Worm (Caenorhabditis elegans) whole organism, L3 larva: ENCODE measurements around the gene pals-25.

ENCODE experiments used
- aly-2 ChIP-seq: fragments of 150-350 bp; optimal IDR thresholded peaks from 2 replicates; lab custom pipeline; 2014; ENCODE audit warnings: missing biosample characterization, missing genetic modification characterization
- nfya-1 ChIP-seq: sonication (generic microtip); optimal IDR thresholded peaks from 2 replicates; lab custom pipeline; 2017; ENCODE audit warnings: missing genetic modification characterization, mild to moderate bottlenecking, missing compliant biosample characterization, antibody characterized with exemption, moderate library complexity; ENCODE audit not compliant: insufficient read depth
- nhr-12 ChIP-seq: fragments of 150-350 bp; optimal IDR thresholded peaks from 2 replicates; lab custom pipeline; 2014; ENCODE audit warnings: missing biosample characterization, missing genetic modification characterization
- nhr-25 ChIP-seq: sonication (generic microtip); optimal IDR thresholded peaks from 2 replicates; lab custom pipeline; 2017; ENCODE audit warnings: missing biosample characterization, missing genetic modification characterization
- ztf-4 ChIP-seq: fragments of 150-350 bp; optimal IDR thresholded peaks from 2 replicates; lab custom pipeline; 2014; ENCODE audit warnings: missing biosample characterization, missing genetic modification characterization

- TF ChIP-seq ztf-4 (tag; lab: Kevin White, UChicago) = no peak
- TF ChIP-seq aly-2 (tag; lab: Kevin White, UChicago) = no peak
- TF ChIP-seq nfya-1 (tag; lab: Kevin White, UChicago) = no peak
- no peak for TF ChIP-seq nhr-12 (tag; lab: Kevin White, UChicago)
- no peak for TF ChIP-seq nhr-25
Observed at ce11 chrIII:178126-178525, 43.8 kb downstream of the pals-25 start.
